Fruit fly (Drosophila melanogaster) whole organism, embryonic: Measurements from ENCODE around the gene Ir94d.
A peak's percentile ranks its signal among the peaks of the same experiment; 100 is the strongest.

Experiments
- Antp ChIP-seq: fragments of 200-800 bp; sonication (Bioruptor generic); optimal IDR thresholded peaks from 3 replicates; lab custom pipeline; 2016; ENCODE audit warnings: missing biosample characterization, missing genetic modification characterization
- BtbVII ChIP-seq: fragments of 200-800 bp; sonication (Bioruptor generic); optimal IDR thresholded peaks from 3 replicates; lab custom pipeline; 2017; ENCODE audit warnings: missing biosample characterization, mild to moderate bottlenecking, missing genetic modification characterization
- CG10267 ChIP-seq: fragments of 200-800 bp; sonication (Bioruptor generic); optimal IDR thresholded peaks from 2 replicates; lab custom pipeline; 2018; ENCODE audit warnings: missing biosample characterization, mild to moderate bottlenecking, missing genetic modification characterization, moderate library complexity
- CG12659 ChIP-seq: fragments of 200-800 bp; sonication (Bioruptor generic); optimal IDR thresholded peaks from 3 replicates; lab custom pipeline; 2017; ENCODE audit warnings: mild to moderate bottlenecking, missing biosample characterization, missing genetic modification reagents, missing genetic modification characterization
- CG12769 ChIP-seq: fragments of 200-800 bp; sonication (Bioruptor generic); optimal IDR thresholded peaks from 2 replicates; lab custom pipeline; 2019; ENCODE audit warnings: missing biosample characterization, mild to moderate bottlenecking, missing genetic modification characterization, moderate library complexity
- CG13123 ChIP-seq: fragments of 200-800 bp; sonication (Bioruptor generic); optimal IDR thresholded peaks from 2 replicates; lab custom pipeline; 2016; ENCODE audit warnings: missing biosample characterization, missing genetic modification characterization
- CG17186 ChIP-seq: fragments of 200-800 bp; sonication (Bioruptor generic); optimal IDR thresholded peaks from 3 replicates; lab custom pipeline; 2017; ENCODE audit warnings: missing biosample characterization, missing genetic modification reagents, missing genetic modification characterization
- CG17328 ChIP-seq: fragments of 200-800 bp; sonication (Bioruptor generic); IDR thresholded peaks from 2 replicates; pipeline ENCODE4 v1.3.6; 2022; ENCODE audit warnings: missing biosample characterization, missing genetic modification characterization
- CG1832 ChIP-seq: fragments of 200-800 bp; sonication (Bioruptor generic); optimal IDR thresholded peaks from 2 replicates; lab custom pipeline; 2017; ENCODE audit warnings: missing biosample characterization, mild to moderate bottlenecking, missing genetic modification characterization, inconsistent platforms
- CG34376 ChIP-seq: fragments of 200-800 bp; sonication (Bioruptor generic); optimal IDR thresholded peaks from 2 replicates; lab custom pipeline; 2018; ENCODE audit warnings: missing biosample characterization, mild to moderate bottlenecking, missing genetic modification characterization
- CG4707 ChIP-seq: fragments of 200-800 bp; sonication (Bioruptor generic); optimal IDR thresholded peaks from 2 replicates; lab custom pipeline; 2018; ENCODE audit warnings: missing biosample characterization, mild to moderate bottlenecking, missing genetic modification characterization, moderate library complexity
- CG6654 ChIP-seq: fragments of 200-800 bp; sonication (Bioruptor generic); optimal IDR thresholded peaks from 2 replicates; lab custom pipeline; 2017; ENCODE audit warnings: missing biosample characterization, mild to moderate bottlenecking, missing genetic modification characterization
- CkIIα-i1 ChIP-seq: fragments of 200-800 bp; sonication (Bioruptor generic); IDR thresholded peaks from 2 replicates; pipeline ENCODE4 v1.3.6; 2022; ENCODE audit warnings: missing biosample characterization, missing genetic modification characterization
- Dp ChIP-seq: fragments of 200-800 bp; sonication (Bioruptor generic); optimal IDR thresholded peaks from 2 replicates; lab custom pipeline; 2018; ENCODE audit warnings: missing biosample characterization, mild to moderate bottlenecking, missing genetic modification characterization, moderate library complexity
- Eip74EF ChIP-seq, 2 experiments: fragments of 200-800 bp in 1 of 2; fragments of >200 bp in 1 of 2; sonication (Bioruptor generic) in 1 of 2; optimal IDR thresholded peaks; 2 replicates each; lab custom pipeline; 2017 to 2019; ENCODE audit warnings: missing biosample characterization in 2 of 2, missing genetic modification characterization in 2 of 2, mild to moderate bottlenecking in 1 of 2, moderate library complexity in 1 of 2
- Hmx ChIP-seq: fragments of 200-800 bp; sonication (Bioruptor generic); optimal IDR thresholded peaks from 2 replicates; lab custom pipeline; 2016; ENCODE audit warnings: missing biosample characterization, missing genetic modification characterization
- Hr3 ChIP-seq: fragments of 200-800 bp; sonication (Bioruptor generic); optimal IDR thresholded peaks from 3 replicates; lab custom pipeline; 2016; ENCODE audit warnings: missing biosample characterization, missing genetic modification characterization
- Mad ChIP-seq: fragments of 200-800 bp; sonication (Bioruptor generic); optimal IDR thresholded peaks from 2 replicates; lab custom pipeline; 2016; ENCODE audit warnings: missing biosample characterization, missing genetic modification characterization
- Med ChIP-seq: fragments of 200-800 bp; sonication (Bioruptor generic); peaks from one replicate; lab custom pipeline; 2016; ENCODE audit warnings: missing biosample characterization, missing genetic modification characterization, mild to moderate bottlenecking, inconsistent platforms, moderate library complexity
- Nf-YC ChIP-seq: fragments of 200-800 bp; optimal IDR thresholded peaks from 3 replicates; lab custom pipeline; 2019; ENCODE audit warnings: missing biosample characterization, mild to moderate bottlenecking, missing genetic modification characterization, moderate library complexity
- Optix ChIP-seq: fragments of 200-800 bp; sonication (Bioruptor generic); IDR thresholded peaks from 3 replicates; pipeline ENCODE4 v1.3.6; 2022; ENCODE audit warnings: missing biosample characterization, missing genetic modification characterization
- Rfx ChIP-seq: fragments of 200-800 bp; sonication (Bioruptor generic); IDR thresholded peaks from 2 replicates; pipeline ENCODE4 v1.3.6; 2022; ENCODE audit warnings: missing biosample characterization, missing genetic modification characterization
- Scr ChIP-seq: fragments of 200-800 bp; sonication (Bioruptor generic); IDR thresholded peaks from 2 replicates; pipeline ENCODE4 v1.3.6; 2022; ENCODE audit warnings: missing biosample characterization, missing genetic modification characterization; ENCODE audit not compliant: partially characterized antibody
- Ssrp ChIP-seq: fragments of 200-800 bp; sonication (Bioruptor generic); optimal IDR thresholded peaks from 2 replicates; lab custom pipeline; 2018; ENCODE audit warnings: missing biosample characterization, mild to moderate bottlenecking, missing genetic modification characterization, moderate library complexity
- Stat92E ChIP-seq, 3 experiments: fragments of >200 bp in 2 of 3; fragments of 200-800 bp in 1 of 3; sonication (Bioruptor generic) in 1 of 3; optimal IDR thresholded peaks; 2 replicates each; lab custom pipeline; 2017 to 2019; ENCODE audit warnings: missing biosample characterization in 3 of 3, missing genetic modification characterization in 3 of 3, mild to moderate bottlenecking in 1 of 3, moderate library complexity in 1 of 3
- Taf1 ChIP-seq: fragments of 200-800 bp; sonication (Bioruptor generic); IDR thresholded peaks from 2 replicates; pipeline ENCODE4 v1.3.6; 2022; ENCODE audit warnings: missing biosample characterization, missing genetic modification characterization
- Usf ChIP-seq: fragments of 200-800 bp; sonication (Bioruptor generic); optimal IDR thresholded peaks from 2 replicates; lab custom pipeline; 2017; ENCODE audit warnings: missing genotype, missing biosample characterization, missing genetic modification characterization
- YL-1 ChIP-seq: fragments of 200-800 bp; sonication (Bioruptor generic); optimal IDR thresholded peaks from 3 replicates; lab custom pipeline; 2017; ENCODE audit warnings: missing biosample characterization, mild to moderate bottlenecking, missing genetic modification characterization
- ara ChIP-seq: fragments of 200-800 bp; sonication (Bioruptor generic); IDR thresholded peaks from 2 replicates; pipeline ENCODE4 v1.3.6; 2022; ENCODE audit warnings: missing biosample characterization, missing genetic modification characterization
- ase ChIP-seq: fragments of 200-800 bp; sonication (Bioruptor generic); IDR thresholded peaks from 3 replicates; pipeline ENCODE4 v1.3.6; 2022; ENCODE audit warnings: missing biosample characterization, missing genetic modification characterization
- bab2 ChIP-seq: fragments of 200-800 bp; sonication (Bioruptor generic); optimal IDR thresholded peaks from 2 replicates; lab custom pipeline; 2016; ENCODE audit warnings: missing biosample characterization, missing genetic modification characterization
- bbx ChIP-seq: fragments of 200-800 bp; sonication (Bioruptor generic); IDR thresholded peaks from 2 replicates; pipeline ENCODE4 v1.3.6; 2022; ENCODE audit warnings: missing biosample characterization, missing genetic modification characterization; ENCODE audit not compliant: partially characterized antibody
- bsh ChIP-seq, 2 experiments: fragments of 200-800 bp; sonication (Bioruptor generic); optimal IDR thresholded peaks; 2 replicates each; lab custom pipeline; 2017 to 2018; ENCODE audit warnings: mild to moderate bottlenecking in 2 of 2, missing biosample characterization in 2 of 2, missing genetic modification characterization in 2 of 2, moderate library complexity in 1 of 2
- corto ChIP-seq: fragments of 200-800 bp; sonication (Bioruptor generic); optimal IDR thresholded peaks from 2 replicates; lab custom pipeline; 2016; ENCODE audit warnings: missing biosample characterization, mild to moderate bottlenecking, missing genetic modification characterization, moderate library complexity
- dan ChIP-seq: fragments of 200-800 bp; sonication (Bioruptor generic); IDR thresholded peaks from 2 replicates; pipeline ENCODE4 v1.3.6; 2022; ENCODE audit warnings: missing biosample characterization, missing genetic modification characterization
- dati ChIP-seq: fragments of 200-800 bp; sonication (Bioruptor generic); IDR thresholded peaks from 2 replicates; pipeline ENCODE4 v1.3.6; 2022; ENCODE audit warnings: missing biosample characterization, missing genetic modification characterization
- dmrt99B ChIP-seq: fragments of 200-800 bp; sonication (Bioruptor generic); optimal IDR thresholded peaks from 2 replicates; lab custom pipeline; 2018; ENCODE audit warnings: missing biosample characterization, mild to moderate bottlenecking, missing genetic modification characterization, moderate library complexity
- dpn ChIP-seq, 2 experiments: fragments of 200-800 bp; sonication (Bioruptor generic); optimal IDR thresholded peaks; 3 replicates each; lab custom pipeline; 2016; ENCODE audit warnings: missing biosample characterization in 2 of 2, missing genetic modification characterization in 2 of 2
- grn ChIP-seq: fragments of 200-800 bp; sonication (Bioruptor generic); optimal IDR thresholded peaks from 3 replicates; lab custom pipeline; 2017; ENCODE audit warnings: missing biosample characterization, missing genetic modification characterization
- jumu ChIP-seq: fragments of 200-800 bp; sonication (Bioruptor generic); optimal IDR thresholded peaks from 3 replicates; lab custom pipeline; 2016; ENCODE audit warnings: missing biosample characterization, missing genetic modification characterization
- kay ChIP-seq: fragments of 200-800 bp; sonication (Bioruptor generic); optimal IDR thresholded peaks from 2 replicates; lab custom pipeline; 2016; ENCODE audit warnings: missing biosample characterization, missing genetic modification characterization
- knrl ChIP-seq: fragments of 200-800 bp; sonication (Bioruptor generic); IDR thresholded peaks from 3 replicates; pipeline ENCODE4 v1.3.6; 2022; ENCODE audit warnings: missing biosample characterization, missing genetic modification characterization; ENCODE audit not compliant: partially characterized antibody
- otp ChIP-seq: fragments of 200-800 bp; sonication (Bioruptor generic); IDR thresholded peaks from 3 replicates; pipeline ENCODE4, ENCODE4 v1.3.6; 2022; ENCODE audit warnings: missing biosample characterization, missing genetic modification characterization
- rib ChIP-seq: fragments of 200-800 bp; sonication (Bioruptor generic); IDR thresholded peaks from 2 replicates; pipeline ENCODE4 v1.3.6; 2022; ENCODE audit warnings: missing biosample characterization, missing genetic modification characterization
- sim ChIP-seq: fragments of 200-800 bp; sonication (Bioruptor generic); IDR thresholded peaks from 2 replicates; pipeline ENCODE4 v1.3.6; 2022; ENCODE audit warnings: missing biosample characterization, missing genetic modification characterization
- so ChIP-seq: fragments of 200-800 bp; sonication (Bioruptor generic); IDR thresholded peaks from 3 replicates; pipeline ENCODE4 v1.3.6; 2022; ENCODE audit warnings: missing biosample characterization, missing genetic modification characterization
- wdn ChIP-seq: fragments of 200-800 bp; sonication (Bioruptor generic); IDR thresholded peaks from 2 replicates; pipeline ENCODE4 v1.3.6; 2022; ENCODE audit warnings: missing biosample characterization, missing genetic modification characterization
- zen ChIP-seq: fragments of 200-800 bp; sonication (Bioruptor generic); optimal IDR thresholded peaks from 3 replicates; lab custom pipeline; 2018; ENCODE audit warnings: missing biosample characterization, mild to moderate bottlenecking, missing genetic modification characterization, moderate library complexity
- zfh1 ChIP-seq: fragments of 200-800 bp; sonication (Bioruptor generic); IDR thresholded peaks from 3 replicates; pipeline ENCODE4 v1.3.6; 2022; ENCODE audit warnings: missing biosample characterization, missing genetic modification characterization
- zfh2 ChIP-seq: fragments of 200-800 bp; sonication (Bioruptor generic); optimal IDR thresholded peaks from 2 replicates; lab custom pipeline; 2016; ENCODE audit warnings: missing biosample characterization, missing genetic modification characterization

The Ir94d gene

dm6 chr3R:23358565-23359138 lies 44.0 kb upstream of the Ir94d start, which contains the start of gene RpS3 (continued):
- TF ChIP-seq bbx (peak; percentile 53; the same call in 1 of the 2 replicates), CG12769 (tag; lab: Kevin White, UChicago) (no peak), jumu (GFP tag; lab: Kevin White, UChicago) (no peak), dati (GFP tag; lab: Robert Waterston, UW) (no peak), wdn (GFP tag; lab: Robert Waterston, UW) (no peak), Ssrp (no peak), CG17328 (GFP tag; lab: Robert Waterston, UW) (no peak), Nf-YC (tag; lab: Kevin White, UChicago) (peak; percentile 38), dmrt99B (tag; lab: Kevin White, UChicago) (peak; percentile 23), Stat92E (GFP tag; optimal IDR thresholded peaks at IDR 0.05; lab: Kevin White, UChicago) (peak in 1 of 3 experiments; percentile 40), ase (GFP tag; lab: Robert Waterston, UW) (no peak), sim (GFP tag; lab: Robert Waterston, UW) (no peak), rib (no peak), Scr (GFP tag; lab: Robert Waterston, UW) (no peak), so (GFP tag; lab: Robert Waterston, UW) (no peak), zen (peak; percentile 29), BtbVII (GFP tag; lab: Kevin White, UChicago) (no peak), grn (GFP tag; lab: Kevin White, UChicago) (no peak), zfh1 (GFP tag; lab: Robert Waterston, UW) (0 out of 3 replicates have a peak, but pooled peaks have one; percentile 13), ara (GFP tag; lab: Robert Waterston, UW) (no peak), knrl (no peak; the same call in 2 of the 3 replicates), Optix (GFP tag; lab: Robert Waterston, UW) (no peak), Usf (no peak), CG34376 (GFP tag; lab: Kevin White, UChicago) (peak; percentile 58), CG17186 (GFP tag; lab: Kevin White, UChicago) (peak; percentile 10), kay (GFP tag; lab: Kevin White, UChicago) (no peak), Taf1 (GFP tag; lab: Robert Waterston, UW) (no peak), zfh2 (GFP tag; lab: Kevin White, UChicago) (no peak), Antp (GFP tag; lab: Kevin White, UChicago) (no peak), CG13123 (GFP tag; lab: Kevin White, UChicago) (no peak), Mad (GFP tag; lab: Kevin White, UChicago) (no peak), dpn (GFP tag; optimal IDR thresholded peaks at IDR 0.05; lab: Kevin White, UChicago) (no peak), otp (GFP tag; lab: Robert Waterston, UW) (no peak), CG4707 (GFP tag; lab: Kevin White, UChicago) (no peak), Rfx (GFP tag; lab: Robert Waterston, UW) (no peak), corto (GFP tag; lab: Kevin White, UChicago) (no peak), CkIIα-i1 (GFP tag; lab: Robert Waterston, UW) (no peak), Hmx (GFP tag; lab: Kevin White, UChicago) (no peak), Eip74EF (GFP tag; optimal IDR thresholded peaks at IDR 0.05; lab: Kevin White, UChicago) (peak in 1 of 2 experiments; percentile 36), CG10267 (tag; lab: Kevin White, UChicago) (peak; percentile 69), Dp (GFP tag; lab: Kevin White, UChicago) (peak; percentile 31), CG1832 (no peak), dan (no peak), CG12659 (GFP tag; lab: Kevin White, UChicago) (peak; percentile 50), bab2 (GFP tag; lab: Kevin White, UChicago) (no peak), CG6654 (GFP tag; lab: Kevin White, UChicago) (no peak), Med (GFP tag; lab: Kevin White, UChicago) (peak; percentile 57), bsh (GFP tag; optimal IDR thresholded peaks at IDR 0.05; lab: Kevin White, UChicago) (peak in 1 of 2 experiments; percentile 45), YL-1 (GFP tag; lab: Kevin White, UChicago) (peak; percentile 99), Hr3 (GFP tag; lab: Kevin White, UChicago) (no peak)
